Worm (Caenorhabditis elegans): ENCODE results near the gene Y22D7AR.7.
A peak's percentile ranks its signal among the peaks of the same experiment; 100 is the strongest.

Gene Y22D7AR.7

ce11 chrIII:1705799-1706198 lies 17.9 kb upstream of the Y22D7AR.7 start, which contains the start of the genes fbxa-13 and Y22D7AR.2:
Gene fbxa-13, minus strand, starts transcription at chrIII:1705899.
Gene Y22D7AR.2, plus strand, starts transcription at chrIII:1705946.
- TF ChIP-seq hlh-1 (tag; optimal IDR thresholded peaks at IDR 0.05) (no peak), ztf-11 (tag; optimal IDR thresholded peaks at IDR 0.05) (no peak), tbx-8 (GFP tag; optimal IDR thresholded peaks at IDR 0.05) (no peak), unc-120 (tag; optimal IDR thresholded peaks at IDR 0.05; ENCODE audit: poor library complexity, severe bottlenecking) (no peak)

- no peak for TF ChIP-seq M03D4.4 (tag; optimal IDR thresholded peaks at IDR 0.05)
- no peak for TF ChIP-seq snpc-4 (tag; optimal IDR thresholded peaks at IDR 0.05)
- no peak for TF ChIP-seq nhr-2 (tag; optimal IDR thresholded peaks at IDR 0.05)
- no peak for TF ChIP-seq nhr-237 (tag; optimal IDR thresholded peaks at IDR 0.05)
- TF ChIP-seq ztf-11 (tag; optimal IDR thresholded peaks at IDR 0.05), result no peak
- TF ChIP-seq mls-2 (tag; optimal IDR thresholded peaks at IDR 0.05), result no peak
- TF ChIP-seq drap-1 (GFP tag; optimal IDR thresholded peaks at IDR 0.05), result no peak
These were observed 17.4 kb upstream of the Y22D7AR.7 start for ce11 chrIII:1705331-1705730.

ce11 chrIII:1704020-1704419 lies 16.1 kb upstream of the Y22D7AR.7 start:
- TF ChIP-seq ham-2 (GFP tag; optimal IDR thresholded peaks at IDR 0.05) (peak; percentile 4), hlh-1 (tag; optimal IDR thresholded peaks at IDR 0.05) (no peak), sptf-1 (tag; optimal IDR thresholded peaks at IDR 0.05) (no peak), ces-1 (GFP tag; optimal IDR thresholded peaks at IDR 0.05) (no peak), drap-1 (GFP tag; optimal IDR thresholded peaks at IDR 0.05) (no peak), lsy-2 (tag; optimal IDR thresholded peaks at IDR 0.05) (no peak), zip-8 (tag; optimal IDR thresholded peaks at IDR 0.05) (no peak)

ce11 chrIII:1702337-1702736 lies 14.4 kb upstream of the Y22D7AR.7 start, which contains the start of gene spex-3:
Gene spex-3, minus strand, starts transcription at chrIII:1702437.
- no peak for TF ChIP-seq ceh-43 (GFP tag; optimal IDR thresholded peaks at IDR 0.05)

- TF ChIP-seq sptf-1 (tag; optimal IDR thresholded peaks at IDR 0.05) (no peak), mls-2 (tag; optimal IDR thresholded peaks at IDR 0.05) (no peak), lin-13 (tag; optimal IDR thresholded peaks at IDR 0.05) (no peak), snpc-4 (tag; optimal IDR thresholded peaks at IDR 0.05) (no peak), pha-4 (tag; optimal IDR thresholded peaks at IDR 0.05) (no peak), cnd-1 (tag; optimal IDR thresholded peaks at IDR 0.05) (no peak), ham-2 (GFP tag; optimal IDR thresholded peaks at IDR 0.05) (no peak), mep-1 (tag; optimal IDR thresholded peaks at IDR 0.05) (no peak), nhr-76 (tag; optimal IDR thresholded peaks at IDR 0.05) (no peak), nhr-237 (tag; optimal IDR thresholded peaks at IDR 0.05) (no peak), M03D4.4 (tag; optimal IDR thresholded peaks at IDR 0.05) (no peak), ztf-11 (tag; optimal IDR thresholded peaks at IDR 0.05) (no peak), nhr-28 (tag; optimal IDR thresholded peaks at IDR 0.05) (no peak), drap-1 (GFP tag; optimal IDR thresholded peaks at IDR 0.05) (no peak), flh-1 (GFP tag; optimal IDR thresholded peaks at IDR 0.05) (no peak), unc-39 (tag; optimal IDR thresholded peaks at IDR 0.05) (no peak), unc-120 (tag; optimal IDR thresholded peaks at IDR 0.05; ENCODE audit: poor library complexity, severe bottlenecking) (no peak)
These were observed 10.9 kb upstream of the Y22D7AR.7 start, which contains the start of gene fbxa-74 for ce11 chrIII:1698842-1699241. Gene fbxa-74, minus strand, starts transcription at chrIII:1698986.

ce11 chrIII:1695006-1695405 lies 7.1 kb upstream of the Y22D7AR.7 start, which contains the start of gene srd-64:
Gene srd-64, minus strand, starts transcription at chrIII:1695106.
- TF ChIP-seq mab-5 (tag; optimal IDR thresholded peaks at IDR 0.05) (no peak), lin-32 (GFP tag; optimal IDR thresholded peaks at IDR 0.05) (no peak), snpc-4 (tag; optimal IDR thresholded peaks at IDR 0.05) (no peak), M03D4.4 (tag; optimal IDR thresholded peaks at IDR 0.05) (no peak), ceh-39 (tag; optimal IDR thresholded peaks at IDR 0.05) (no peak), elt-1 (tag; optimal IDR thresholded peaks at IDR 0.05; ENCODE audit: borderline replicate concordance, insufficient read depth) (no peak), nhr-2 (tag; optimal IDR thresholded peaks at IDR 0.05) (no peak), cnd-1 (tag; optimal IDR thresholded peaks at IDR 0.05) (no peak), bed-3 (GFP tag; optimal IDR thresholded peaks at IDR 0.05) (no peak), ham-2 (GFP tag; optimal IDR thresholded peaks at IDR 0.05) (no peak), unc-62 (GFP tag; optimal IDR thresholded peaks at IDR 0.05) (no peak)

Measured in whole organism, mixed stage, embryonic.